Fruit fly (Drosophila melanogaster): Measurements from ENCODE around the gene CG10949.

The CG10949 gene

dm6 chr2L:20416754-20417563, at the start of gene CG10949, which contains the start of gene Arpc2 (continued):
- no peak for TF ChIP-seq CG6272 (GFP tag; IDR thresholded peaks at IDR 0.05)
- TF ChIP-seq CG6765 (GFP tag; optimal IDR thresholded peaks at IDR 0.05): peak; percentile 12
- TF ChIP-seq CG8944 (GFP tag; optimal IDR thresholded peaks at IDR 0.05): no peak
- TF ChIP-seq al (GFP tag; IDR thresholded peaks at IDR 0.05): peak; percentile 63
- TF ChIP-seq Asciz (GFP tag; optimal IDR thresholded peaks at IDR 0.05): no peak
- TF ChIP-seq CG12769 (tag; optimal IDR thresholded peaks at IDR 0.05): no peak
- no peak for TF ChIP-seq rib (GFP tag; IDR thresholded peaks at IDR 0.05)
- peak; percentile 73 for TF ChIP-seq CG42726 (GFP tag; IDR thresholded peaks at IDR 0.05; ENCODE audit: partially characterized antibody)
- no peak for TF ChIP-seq cato (GFP tag; optimal IDR thresholded peaks at IDR 0.05; ENCODE audit: borderline replicate concordance)
- peak; percentile 20 for TF ChIP-seq CG1602 (GFP tag; optimal IDR thresholded peaks at IDR 0.05)
- TF ChIP-seq CG14014 (GFP tag; IDR thresholded peaks at IDR 0.05): no peak
- no peak for TF ChIP-seq fd102C (GFP tag; optimal IDR thresholded peaks at IDR 0.05)
- no peak for TF ChIP-seq sima (GFP tag; optimal IDR thresholded peaks at IDR 0.05)
- TF ChIP-seq Dad (GFP tag; optimal IDR thresholded peaks at IDR 0.05): no peak
- no peak for TF ChIP-seq Neu2 (GFP tag; optimal IDR thresholded peaks at IDR 0.05; ENCODE audit: borderline replicate concordance)
- peak; percentile 58 for TF ChIP-seq unpg (GFP tag; optimal IDR thresholded peaks at IDR 0.05)
- peak; percentile 39 for TF ChIP-seq CG10543 (GFP tag; optimal IDR thresholded peaks at IDR 0.05)
- TF ChIP-seq CG12155 (GFP tag; optimal IDR thresholded peaks at IDR 0.05): peak; percentile 59
- no peak for TF ChIP-seq CG6175 (GFP tag; IDR thresholded peaks at IDR 0.05)
- TF ChIP-seq CG7987 (GFP tag; optimal IDR thresholded peaks at IDR 0.05): no peak
- no peak for TF ChIP-seq aop (GFP tag; IDR thresholded peaks at IDR 0.05)
- peak; percentile 38 for TF ChIP-seq Max (GFP tag; optimal IDR thresholded peaks at IDR 0.05)
- TF ChIP-seq CG12299 (tag; optimal IDR thresholded peaks at IDR 0.05): no peak
- TF ChIP-seq Nf-YB (GFP tag; optimal IDR thresholded peaks at IDR 0.05): no peak
- peak; percentile 91; the same call in 1 of the 4 replicates for TF ChIP-seq chinmo (GFP tag; IDR thresholded peaks at IDR 0.05; ENCODE audit: partially characterized antibody)
- peak; percentile 52 for TF ChIP-seq az2 (GFP tag; optimal IDR thresholded peaks at IDR 0.05)
- TF ChIP-seq gfzf (GFP tag; optimal IDR thresholded peaks at IDR 0.05): no peak
- no peak for TF ChIP-seq CG14965 (GFP tag; optimal IDR thresholded peaks at IDR 0.05; ENCODE audit: borderline replicate concordance)
- peak; percentile 84 for TF ChIP-seq Sry-δ (GFP tag; optimal IDR thresholded peaks at IDR 0.05)
- no peak for TF ChIP-seq Hand (GFP tag; optimal IDR thresholded peaks at IDR 0.05)
- TF ChIP-seq CG33213 (GFP tag; optimal IDR thresholded peaks at IDR 0.05): no peak
- TF ChIP-seq ems (GFP tag; optimal IDR thresholded peaks at IDR 0.05): no peak
- peak; percentile 60; the same call in 1 of the 2 replicates for TF ChIP-seq inv (GFP tag; IDR thresholded peaks at IDR 0.05; ENCODE audit: partially characterized antibody)
- TF ChIP-seq CG8089 (GFP tag; optimal IDR thresholded peaks at IDR 0.05): no peak
- 0 out of 3 replicates have a peak, but pooled peaks have one; percentile 10 for TF ChIP-seq Aef1 (GFP tag; IDR thresholded peaks at IDR 0.05)
- TF ChIP-seq Dfd (GFP tag; optimal IDR thresholded peaks at IDR 0.05): no peak
- no peak for TF ChIP-seq CG10147 (GFP tag; optimal IDR thresholded peaks at IDR 0.05)
- TF ChIP-seq pnt (GFP tag; optimal IDR thresholded peaks at IDR 0.05): no peak
- no peak for TF ChIP-seq Hsf (GFP tag; optimal IDR thresholded peaks at IDR 0.05)
- no peak for TF ChIP-seq slp2 (GFP tag; optimal IDR thresholded peaks at IDR 0.05)
- TF ChIP-seq CG1603 (tag; optimal IDR thresholded peaks at IDR 0.05): no peak
- no peak for TF ChIP-seq Ravus (GFP tag; IDR thresholded peaks at IDR 0.05)
- TF ChIP-seq CG11504 (tag; optimal IDR thresholded peaks at IDR 0.05): no peak
- no peak for TF ChIP-seq CG4707 (GFP tag; optimal IDR thresholded peaks at IDR 0.05)
- TF ChIP-seq gcm2 (GFP tag; optimal IDR thresholded peaks at IDR 0.05): no peak
- TF ChIP-seq CG10959 (GFP tag; IDR thresholded peaks at IDR 0.05): no peak
- TF ChIP-seq grau (tag; optimal IDR thresholded peaks at IDR 0.05): peak; percentile 72
- no peak for TF ChIP-seq CG5245 (GFP tag; optimal IDR thresholded peaks at IDR 0.05)
- TF ChIP-seq CG13287 (GFP tag; IDR thresholded peaks at IDR 0.05; ENCODE audit: partially characterized antibody): peak; percentile 61
